Fruit fly (Drosophila melanogaster) whole organism, wandering third instar larva: ENCODE measurements around the gene scrib.

Experiments used
- Abd-B ChIP-seq: fragments of >200 bp; optimal IDR thresholded peaks from 2 replicates; lab custom pipeline; 2017; ENCODE audit warnings: missing biosample characterization, missing genetic modification characterization
- CG32264 ChIP-seq: fragments of 200-800 bp; sonication (Bioruptor generic); optimal IDR thresholded peaks from 2 replicates; lab custom pipeline; 2016; ENCODE audit warnings: missing biosample characterization, missing genetic modification characterization
- CG9705 ChIP-seq: fragments of 200-800 bp; sonication (Bioruptor generic); optimal IDR thresholded peaks from 2 replicates; lab custom pipeline; 2018; ENCODE audit warnings: missing biosample characterization, mild to moderate bottlenecking, missing genetic modification characterization
- CrebA ChIP-seq: fragments of 200-800 bp; sonication (Bioruptor generic); optimal IDR thresholded peaks from 2 replicates; lab custom pipeline; 2016; ENCODE audit warnings: missing biosample characterization, mild to moderate bottlenecking, missing genetic modification characterization, borderline replicate concordance
- Dfd ChIP-seq: fragments of >200 bp; optimal IDR thresholded peaks from 2 replicates; lab custom pipeline; 2017; ENCODE audit warnings: missing biosample characterization, missing genetic modification characterization
- Dif ChIP-seq: fragments of 200-275, 200-300 bp; sonication (Bioruptor generic); optimal IDR thresholded peaks from 2 replicates; lab custom pipeline; 2018; ENCODE audit warnings: missing biosample characterization, missing genetic modification characterization; ENCODE audit not compliant: partially characterized antibody
- HLH106 ChIP-seq: fragments of 200-800 bp; optimal IDR thresholded peaks from 3 replicates; lab custom pipeline; 2019; ENCODE audit warnings: missing biosample characterization, mild to moderate bottlenecking, missing genetic modification characterization, moderate library complexity
- Hnf4 ChIP-seq: fragments of 200-800 bp; sonication (Bioruptor generic); optimal IDR thresholded peaks from 2 replicates; lab custom pipeline; 2016; ENCODE audit warnings: missing biosample characterization, mild to moderate bottlenecking, missing genetic modification characterization
- Hr83 ChIP-seq: fragments of 200-300 bp; sonication (Bioruptor generic); optimal IDR thresholded peaks from 2 replicates; lab custom pipeline; 2016; ENCODE audit warnings: missing biosample characterization, mild to moderate bottlenecking, missing genetic modification characterization, moderate library complexity; ENCODE audit not compliant: poor library complexity, severe bottlenecking
- Mio ChIP-seq: sonication (Bioruptor generic); optimal IDR thresholded peaks from 2 replicates; lab custom pipeline; 2016; ENCODE audit warnings: missing biosample characterization, missing genetic modification characterization
- N ChIP-seq: fragments of >200 bp; optimal IDR thresholded peaks from 2 replicates; lab custom pipeline; 2018; ENCODE audit warnings: missing biosample characterization, missing external identifiers, missing genetic modification characterization
- Rel ChIP-seq, 2 experiments: fragments of 200-800 bp; sonication (Bioruptor generic) in 1 of 2; optimal IDR thresholded peaks; 2 replicates in 1 of 2; 3 replicates in 1 of 2; lab custom pipeline; 2016 to 2019; ENCODE audit warnings: mild to moderate bottlenecking in 2 of 2, missing biosample characterization in 2 of 2, missing genetic modification characterization in 2 of 2, moderate library complexity in 1 of 2
- Sp1 ChIP-seq: fragments of 200-800 bp; sonication (Bioruptor generic); optimal IDR thresholded peaks from 3 replicates; lab custom pipeline; 2019; ENCODE audit warnings: missing biosample characterization, mild to moderate bottlenecking, missing genetic modification characterization, moderate library complexity
- Vsx2 ChIP-seq: fragments of 200-300, 225-300 bp; sonication (Bioruptor generic); optimal IDR thresholded peaks from 2 replicates; lab custom pipeline; 2018; ENCODE audit warnings: missing biosample characterization, missing genetic modification characterization; ENCODE audit not compliant: partially characterized antibody
- brk ChIP-seq: fragments of 200-800 bp; sonication (Bioruptor generic); optimal IDR thresholded peaks from 2 replicates; lab custom pipeline; 2016; ENCODE audit warnings: missing biosample characterization, mild to moderate bottlenecking, missing genetic modification characterization
- dl ChIP-seq, 2 experiments: fragments of 175-275, 200-275 bp in 1 of 2; fragments of 200-275 bp in 1 of 2; sonication (Bioruptor generic); optimal IDR thresholded peaks; lab custom pipeline; 2018; ENCODE audit warnings: mild to moderate bottlenecking in 2 of 2, missing biosample characterization in 2 of 2, missing genetic modification characterization in 2 of 2, moderate library complexity in 2 of 2; ENCODE audit not compliant: partially characterized antibody in 2 of 2, insufficient read depth in 1 of 2
- dmrt93B ChIP-seq: fragments of 200-800 bp; sonication (Bioruptor generic); optimal IDR thresholded peaks from 2 replicates; lab custom pipeline; 2018; ENCODE audit warnings: missing biosample characterization, mild to moderate bottlenecking, missing genetic modification characterization
- dsf ChIP-seq: sonication (Bioruptor generic); optimal IDR thresholded peaks from 2 replicates; lab custom pipeline; 2016; ENCODE audit warnings: missing biosample characterization, missing genetic modification characterization, borderline replicate concordance
- foxo ChIP-seq, 2 experiments: fragments of 200-800 bp; sonication (Bioruptor generic); optimal IDR thresholded peaks; 2 replicates in 1 of 2; 3 replicates in 1 of 2; lab custom pipeline; 2016 to 2017; ENCODE audit warnings: missing biosample characterization in 2 of 2, missing genetic modification characterization in 2 of 2
- fru ChIP-seq: fragments of 200-800 bp; sonication (Bioruptor generic); optimal IDR thresholded peaks from 3 replicates; lab custom pipeline; 2016; ENCODE audit warnings: missing biosample characterization, mild to moderate bottlenecking, missing genetic modification characterization
- h ChIP-seq: fragments of 200-800 bp; sonication (Bioruptor generic); optimal IDR thresholded peaks from 3 replicates; lab custom pipeline; 2016; ENCODE audit warnings: missing biosample characterization, mild to moderate bottlenecking, missing genetic modification characterization
- jim ChIP-seq: fragments of 175-275, 200-325 bp; sonication (Bioruptor generic); optimal IDR thresholded peaks from 2 replicates; lab custom pipeline; 2016; ENCODE audit warnings: missing biosample characterization, mild to moderate bottlenecking, missing genetic modification characterization
- lola ChIP-seq: fragments of >200 bp; optimal IDR thresholded peaks from 2 replicates; lab custom pipeline; 2017; ENCODE audit warnings: missing biosample characterization, missing genetic modification characterization
- psq ChIP-seq: fragments of 200-800 bp; sonication (Bioruptor generic); optimal IDR thresholded peaks from 3 replicates; lab custom pipeline; 2017; ENCODE audit warnings: missing biosample characterization, mild to moderate bottlenecking, missing genetic modification characterization, moderate library complexity
- sage ChIP-seq: fragments of 200-800 bp; sonication (Bioruptor generic); optimal IDR thresholded peaks from 2 replicates; lab custom pipeline; 2016; ENCODE audit warnings: missing biosample characterization, mild to moderate bottlenecking, missing genetic modification characterization
- tai ChIP-seq: sonication (Bioruptor generic); optimal IDR thresholded peaks from 2 replicates; lab custom pipeline; 2016; ENCODE audit warnings: missing biosample characterization, missing genetic modification characterization

The scrib gene

dm6 chr3R:26522071-26522683, 14.0 kb upstream of the scrib start (continued):
- TF ChIP-seq Dfd (GFP tag; lab: Kevin White, UChicago) = peak; percentile 1
- peak; percentile 95 for TF ChIP-seq psq (GFP tag; lab: Kevin White, UChicago)
- TF ChIP-seq, all 38 proteins: peak for 26

DNA sequence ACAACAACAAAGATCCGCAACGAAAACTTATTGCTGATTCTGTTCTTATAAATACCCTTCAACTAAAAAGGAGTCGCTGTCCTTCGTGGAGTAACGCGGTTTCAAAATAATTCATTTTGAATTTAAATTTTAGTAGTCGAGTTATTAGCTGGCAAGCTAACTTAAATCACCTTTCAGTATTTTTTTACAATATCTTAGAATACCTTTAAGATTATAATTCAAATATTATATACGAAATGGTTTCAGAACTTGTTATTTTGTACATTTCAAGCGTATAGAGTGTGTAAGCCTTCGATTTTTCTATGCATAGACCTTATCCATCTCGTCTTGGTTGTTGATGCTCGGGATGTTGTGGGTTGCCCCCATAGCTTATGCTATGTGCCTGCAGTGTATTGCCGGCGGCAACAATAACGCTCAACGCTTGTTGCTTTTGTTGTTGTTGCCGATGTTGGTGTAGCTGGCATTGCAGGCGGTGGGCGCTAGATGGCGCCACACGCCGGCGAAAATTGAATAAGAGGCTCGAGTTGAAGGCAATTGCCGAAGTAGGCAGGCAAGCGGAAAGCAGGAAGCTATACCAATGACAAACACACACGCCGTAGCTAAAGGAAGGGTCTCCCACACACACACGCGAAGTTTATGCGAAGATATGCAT, 6.7 kb upstream of the scrib start:
- TF ChIP-seq Sp1 (no peak), dmrt93B (GFP tag; lab: Kevin White, UChicago) (no peak), tai (GFP tag; lab: Kevin White, UChicago) (no peak)

DNA sequence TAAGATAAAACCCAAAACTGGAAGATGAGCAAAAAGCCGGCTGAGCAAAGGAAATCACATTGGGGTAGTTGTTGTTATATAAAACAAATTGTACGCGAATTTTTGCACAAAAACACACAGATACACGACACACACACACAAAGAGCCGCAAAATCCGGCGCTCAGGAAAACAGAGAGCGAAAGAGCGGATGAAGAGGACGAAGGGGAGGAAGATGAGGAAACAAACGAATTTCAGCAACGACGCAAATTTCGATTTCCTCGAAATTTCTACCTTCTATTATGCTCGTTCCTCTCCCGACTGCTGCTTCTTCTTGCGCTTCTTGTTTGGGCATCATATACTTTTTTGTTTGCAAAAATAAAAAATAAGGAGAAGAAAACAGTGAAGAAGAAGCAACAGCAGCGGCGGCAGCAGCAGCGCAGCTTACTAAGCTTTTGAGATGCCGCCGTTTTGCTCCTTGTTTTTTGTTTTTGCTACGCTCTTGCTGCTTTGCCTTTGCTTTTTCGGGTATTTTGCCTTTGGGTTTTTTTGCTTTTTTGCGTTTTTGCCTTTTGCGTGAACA, 2.1 kb upstream of the scrib start:
- TF ChIP-seq Mio (GFP tag; lab: Kevin White, UChicago) = no peak
- peak; percentile 32 for TF ChIP-seq Sp1
- no peak for TF ChIP-seq CG9705 (GFP tag; lab: Kevin White, UChicago)
- TF ChIP-seq Hnf4 (GFP tag; lab: Kevin White, UChicago) = no peak
- no peak for TF ChIP-seq Rel (GFP tag; optimal IDR thresholded peaks at IDR 0.05; lab: Kevin White, UChicago)
- TF ChIP-seq Rel (tag; optimal IDR thresholded peaks at IDR 0.05; lab: Kevin White, UChicago) = peak; percentile 11
- TF ChIP-seq Dfd (GFP tag; lab: Kevin White, UChicago) = no peak
- no peak for TF ChIP-seq brk (GFP tag; lab: Kevin White, UChicago)
- no peak for TF ChIP-seq CG32264
- TF ChIP-seq psq (GFP tag; lab: Kevin White, UChicago) = peak; percentile 59
- TF ChIP-seq N = no peak

DNA sequence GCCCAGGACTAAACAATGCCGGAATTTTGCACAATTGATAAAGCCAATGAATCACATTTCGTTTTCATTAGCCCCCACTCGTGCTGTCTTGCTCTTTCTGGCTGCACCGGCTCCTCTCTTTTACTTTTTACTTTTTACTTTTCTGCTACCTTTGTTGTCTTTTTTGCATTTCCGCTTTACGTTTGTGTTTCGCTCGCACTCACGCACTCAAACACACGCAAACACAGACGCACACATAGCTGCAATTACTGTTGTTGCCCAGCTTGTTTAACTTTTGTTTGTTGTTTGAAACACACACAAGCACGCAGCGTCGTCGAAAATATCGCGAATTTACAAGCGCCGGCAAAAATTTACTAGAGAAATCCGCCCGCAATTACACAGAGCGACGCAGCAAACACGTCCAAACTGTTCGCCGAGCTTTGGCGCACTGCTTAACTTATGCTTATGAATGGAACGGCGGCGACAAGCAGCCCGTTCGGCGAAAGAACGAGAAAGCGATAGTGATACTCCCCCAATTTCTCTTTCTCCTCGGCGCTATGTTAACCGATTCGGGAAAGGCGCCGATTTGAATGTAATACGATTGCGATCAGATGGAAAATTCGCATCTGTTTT, 1.2 kb upstream of the scrib start, which contains the start of gene plum:
Gene plum (minus strand): TSS at position 413 of the 612 bp plus-strand sequence.
- peak; percentile 13 for TF ChIP-seq fru
- TF ChIP-seq Vsx2 (GFP tag; lab: Kevin White, UChicago) = no peak
- TF ChIP-seq Mio (GFP tag; lab: Kevin White, UChicago) = no peak
- no peak for TF ChIP-seq sage (GFP tag; lab: Kevin White, UChicago)
- peak; percentile 14 for TF ChIP-seq h (GFP tag; lab: Kevin White, UChicago)
- TF ChIP-seq psq (GFP tag; lab: Kevin White, UChicago) = peak; percentile 62
- TF ChIP-seq HLH106 (tag; lab: Kevin White, UChicago) = peak; percentile 9
- peak; percentile 56 for TF ChIP-seq Dif (GFP tag; lab: Kevin White, UChicago)

- peak; percentile 10 for TF ChIP-seq CG32264
- peak; percentile 84 for TF ChIP-seq Rel (GFP tag; optimal IDR thresholded peaks at IDR 0.05; lab: Kevin White, UChicago)
- no peak for TF ChIP-seq Rel (tag; optimal IDR thresholded peaks at IDR 0.05; lab: Kevin White, UChicago)
- no peak for TF ChIP-seq h (GFP tag; lab: Kevin White, UChicago)
- TF ChIP-seq jim (GFP tag; lab: Kevin White, UChicago) = no peak
- peak; percentile 32 for TF ChIP-seq Sp1
- TF ChIP-seq foxo (GFP tag; optimal IDR thresholded peaks at IDR 0.05; lab: Kevin White, UChicago) = peak in 1 of 2 experiments; percentile 20
- peak; percentile 30 for TF ChIP-seq sage (GFP tag; lab: Kevin White, UChicago)
- TF ChIP-seq Dif (GFP tag; lab: Kevin White, UChicago) = no peak
- TF ChIP-seq Abd-B = no peak
- TF ChIP-seq dsf = no peak
- no peak for TF ChIP-seq lola (GFP tag; lab: Kevin White, UChicago)
- no peak for TF ChIP-seq Hr83
- no peak for TF ChIP-seq N
- TF ChIP-seq CrebA (GFP tag; lab: Kevin White, UChicago) = peak; percentile 92
- peak in 1 of 2 experiments; percentile 16 for TF ChIP-seq dl (GFP tag; optimal IDR thresholded peaks at IDR 0.05; lab: Kevin White, UChicago; ENCODE audit: insufficient read depth in 1 of 2, partially characterized antibody in 2 of 2)
These were observed 551 bp upstream of the scrib start for dm6 chr3R:26535568-26536029.
